Worm (Caenorhabditis elegans): Measurements from ENCODE around the gene inx-9.

The inx-9 gene

DNA sequence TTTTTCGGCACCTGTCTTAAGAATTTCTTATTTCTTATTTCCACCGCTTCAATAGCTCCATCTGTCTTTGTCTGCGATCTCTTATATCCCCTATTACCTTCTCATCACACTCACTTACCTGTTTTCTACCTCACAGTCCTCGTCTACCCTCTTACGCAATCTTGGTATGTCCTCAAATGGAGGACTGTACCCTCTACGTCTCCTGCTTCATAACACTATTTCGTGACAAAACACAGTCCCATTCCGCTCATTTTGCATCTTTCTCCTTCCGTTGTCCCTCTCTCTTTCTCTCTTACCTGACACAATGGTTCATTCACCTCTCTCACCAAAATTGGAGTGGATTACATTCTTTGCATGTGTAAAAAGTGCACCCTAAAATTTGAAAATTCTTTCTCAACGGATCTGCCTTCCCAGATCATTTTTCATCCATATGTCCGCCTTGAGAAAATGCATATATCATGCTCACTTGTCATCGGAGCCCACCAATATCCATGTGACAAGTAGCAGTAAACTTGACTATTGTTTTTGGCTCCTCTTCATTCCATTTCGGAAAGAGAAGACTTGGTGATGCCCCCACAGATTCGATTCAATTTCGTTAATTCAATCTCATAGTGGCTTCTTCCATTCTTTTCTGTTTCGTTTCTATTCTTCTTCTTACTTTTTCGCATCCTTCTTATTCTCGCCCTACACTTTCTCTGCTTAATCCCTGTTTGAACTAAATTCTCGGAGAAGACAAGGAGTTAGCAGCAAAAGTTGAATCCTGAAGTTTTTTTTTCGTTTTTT, 41.1 kb downstream of the inx-9 start:
- TF ChIP-seq med-1 (GFP tag; optimal IDR thresholded peaks at IDR 0.05; ENCODE audit: insufficient read depth) (no peak), T22C8.4 (GFP tag; IDR thresholded peaks at IDR 0.05) (no peak), flt-1 (GFP tag; IDR thresholded peaks at IDR 0.05) (no peak), ztf-23 (GFP tag; IDR thresholded peaks at IDR 0.05) (no peak), ref-1 (GFP tag; conservative IDR thresholded peaks at IDR 0.05) (no peak), tab-1 (GFP tag; IDR thresholded peaks at IDR 0.05) (no peak), klf-2 (GFP tag; conservative IDR thresholded peaks at IDR 0.05) (no peak), ztf-29 (GFP tag; IDR thresholded peaks at IDR 0.05) (no peak), cog-1 (tag; optimal IDR thresholded peaks at IDR 0.05) (no peak)

DNA sequence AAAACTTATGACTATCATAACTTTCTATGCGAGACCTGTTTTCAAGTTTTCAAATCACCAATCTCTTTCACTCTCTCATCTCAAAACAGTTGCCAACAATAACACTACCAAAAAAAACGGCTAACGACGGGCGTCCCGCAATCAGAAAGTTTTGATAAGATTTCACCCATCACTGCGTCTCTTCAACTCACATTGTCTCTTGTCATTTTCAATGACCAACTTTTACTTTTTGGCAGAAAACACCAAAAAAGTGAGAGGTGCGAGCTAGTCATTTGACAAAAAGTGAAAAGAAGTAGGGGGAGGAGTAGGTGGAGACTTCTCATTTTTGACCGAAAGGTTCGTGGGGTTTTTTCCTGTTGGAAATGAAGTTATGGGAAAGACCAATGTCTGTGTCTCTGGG, 42.5 kb downstream of the inx-9 start:
- TF ChIP-seq cog-1 (tag; optimal IDR thresholded peaks at IDR 0.05), result no peak

DNA sequence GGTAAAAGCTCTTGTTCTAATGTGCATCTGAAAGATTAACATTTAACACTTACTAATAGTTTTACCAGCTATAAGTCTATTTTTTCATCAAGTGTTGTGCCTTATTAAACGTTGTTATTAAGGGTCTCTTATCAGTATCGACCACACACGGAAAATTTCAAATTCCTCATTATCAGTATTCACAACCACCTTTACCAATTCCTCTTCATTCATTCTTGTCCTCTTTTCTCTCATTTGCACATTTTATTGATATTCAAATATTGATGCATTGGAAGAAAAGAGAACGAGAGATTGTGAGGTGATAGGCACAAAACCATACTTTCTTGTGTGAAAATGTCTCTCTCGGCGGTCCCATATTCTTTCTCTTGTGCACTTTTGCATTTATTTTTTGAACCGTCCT, 45.7 kb downstream of the inx-9 start:
- TF ChIP-seq cog-1 (tag; optimal IDR thresholded peaks at IDR 0.05) (no peak), ref-1 (GFP tag; conservative IDR thresholded peaks at IDR 0.05) (no peak), flt-1 (GFP tag; IDR thresholded peaks at IDR 0.05) (no peak), T22C8.4 (GFP tag; IDR thresholded peaks at IDR 0.05) (no peak), tab-1 (GFP tag; IDR thresholded peaks at IDR 0.05) (no peak), ztf-23 (GFP tag; IDR thresholded peaks at IDR 0.05) (no peak), ztf-29 (GFP tag; IDR thresholded peaks at IDR 0.05) (no peak), klf-2 (GFP tag; conservative IDR thresholded peaks at IDR 0.05) (no peak), med-1 (GFP tag; optimal IDR thresholded peaks at IDR 0.05; ENCODE audit: insufficient read depth) (no peak)

DNA sequence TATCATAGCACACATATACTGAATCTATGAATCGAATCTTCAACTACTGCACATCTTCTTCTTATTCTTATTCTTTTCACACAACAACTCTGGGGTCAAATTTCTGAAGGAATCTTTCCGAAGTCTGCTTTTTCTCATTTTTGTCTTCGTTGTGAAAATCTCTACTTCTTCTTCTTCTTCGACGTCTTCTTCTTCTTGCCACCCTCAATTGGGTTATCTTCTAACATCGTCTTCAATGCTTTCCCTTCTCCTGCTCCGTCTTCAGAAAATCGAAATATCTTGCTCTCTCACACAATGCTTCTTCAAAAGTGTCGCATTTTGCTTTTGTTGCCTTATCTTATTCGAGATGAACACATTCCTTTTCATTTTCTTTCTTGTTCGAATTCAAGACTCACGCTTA, 47.1 kb downstream of the inx-9 start:
- no peak for TF ChIP-seq flt-1 (GFP tag; IDR thresholded peaks at IDR 0.05)
- TF ChIP-seq T22C8.4 (GFP tag; IDR thresholded peaks at IDR 0.05), result no peak
- no peak for TF ChIP-seq klf-2 (GFP tag; conservative IDR thresholded peaks at IDR 0.05)
- TF ChIP-seq ztf-29 (GFP tag; IDR thresholded peaks at IDR 0.05), result no peak
- no peak for TF ChIP-seq ztf-23 (GFP tag; IDR thresholded peaks at IDR 0.05)
- no peak for TF ChIP-seq tab-1 (GFP tag; IDR thresholded peaks at IDR 0.05)
- TF ChIP-seq cog-1 (tag; optimal IDR thresholded peaks at IDR 0.05), result no peak
- no peak for TF ChIP-seq ref-1 (GFP tag; conservative IDR thresholded peaks at IDR 0.05)
- TF ChIP-seq med-1 (GFP tag; optimal IDR thresholded peaks at IDR 0.05; ENCODE audit: insufficient read depth), result no peak
